Fruit fly (Drosophila melanogaster): ENCODE results near the gene CG6244.
A peak's percentile ranks its signal among the peaks of the same experiment; 100 is the strongest.

Gene CG6244

dm6 chr3L:15771565-15771964 lies 36.6 kb upstream of the CG6244 start (continued):
- peak; percentile 3 for TF ChIP-seq CG18262 (tag; optimal IDR thresholded peaks at IDR 0.05)
- peak; percentile 28 for TF ChIP-seq CG2678 (tag; optimal IDR thresholded peaks at IDR 0.05)

DNA sequence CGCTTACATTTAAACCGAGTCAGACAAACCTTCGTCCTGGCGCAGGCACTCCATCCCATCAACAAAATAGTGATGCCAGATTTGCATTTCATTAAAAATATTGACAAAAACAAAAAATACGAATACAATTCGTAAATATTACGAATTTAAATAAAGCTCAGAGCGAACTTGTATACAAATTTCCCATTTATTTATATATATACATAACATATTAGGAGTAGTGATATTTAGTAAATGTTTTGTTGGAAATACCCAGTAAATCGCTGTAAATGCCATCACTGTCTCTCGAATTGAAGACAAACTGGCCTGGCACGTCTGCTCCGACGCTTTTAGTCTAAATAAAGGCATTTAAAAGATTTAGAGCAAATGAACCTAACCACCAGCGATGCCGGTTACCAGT lies 35.9 kb upstream of the CG6244 start:
- peak; percentile 21 for TF ChIP-seq Sry-β (GFP tag; optimal IDR thresholded peaks at IDR 0.05)
- no peak for TF ChIP-seq otp (GFP tag; IDR thresholded peaks at IDR 0.05)
- peak in 1 of 2 experiments; percentile 31 for TF ChIP-seq eve (GFP tag; optimal IDR thresholded peaks at IDR 0.05)
- no peak for TF ChIP-seq Drgx (GFP tag; IDR thresholded peaks at IDR 0.05)
- peak; percentile 12 for TF ChIP-seq Hmr (GFP tag; optimal IDR thresholded peaks at IDR 0.05)
- TF ChIP-seq cwo (GFP tag; optimal IDR thresholded peaks at IDR 0.05) = peak; percentile 10
- peak; percentile 22 for TF ChIP-seq gem (tag; optimal IDR thresholded peaks at IDR 0.05)
- TF ChIP-seq CG2120 (GFP tag; optimal IDR thresholded peaks at IDR 0.05) = peak; percentile 29
- TF ChIP-seq row (GFP tag; IDR thresholded peaks at IDR 0.05) = peak; percentile 44; the same call in 2 of the 3 replicates
- peak; percentile 57 for TF ChIP-seq CG18599 (GFP tag; optimal IDR thresholded peaks at IDR 0.05)
- no peak for TF ChIP-seq Ssrp (tag; optimal IDR thresholded peaks at IDR 0.05)
- TF ChIP-seq ranshi (GFP tag; IDR thresholded peaks at IDR 0.05) = 0 out of 2 replicates have a peak, but pooled peaks have one; percentile 31
- TF ChIP-seq lab (GFP tag; optimal IDR thresholded peaks at IDR 0.05) = peak; percentile 37
- peak; percentile 37 for TF ChIP-seq CG2678 (tag; optimal IDR thresholded peaks at IDR 0.05)
- TF ChIP-seq CG10366 (GFP tag; IDR thresholded peaks at IDR 0.05) = no peak
- TF ChIP-seq CG11504 (tag; optimal IDR thresholded peaks at IDR 0.05) = peak; percentile 2
- no peak for TF ChIP-seq az2 (GFP tag; optimal IDR thresholded peaks at IDR 0.05)
- no peak for TF ChIP-seq GATAe (GFP tag; conservative IDR thresholded peaks at IDR 0.05)

- TF ChIP-seq mam (GFP tag; optimal IDR thresholded peaks at IDR 0.05) (no peak), Sox100B (GFP tag; optimal IDR thresholded peaks at IDR 0.05) (peak; percentile 54), chn (GFP tag; optimal IDR thresholded peaks at IDR 0.05) (no peak), CG3065 (GFP tag; optimal IDR thresholded peaks at IDR 0.05) (no peak), Xrp1 (GFP tag; IDR thresholded peaks at IDR 0.05) (peak; percentile 40; the same call in 1 of the 2 replicates), grau (tag; optimal IDR thresholded peaks at IDR 0.05) (peak; percentile 39), CG7357 (GFP tag; IDR thresholded peaks at IDR 0.05) (0 out of 3 replicates have a peak, but pooled peaks have one; percentile 13), trem (tag; optimal IDR thresholded peaks at IDR 0.05) (peak; percentile 12), HHEX (GFP tag; optimal IDR thresholded peaks at IDR 0.05) (no peak), Dek (tag; optimal IDR thresholded peaks at IDR 0.05) (no peak), phol (tag; optimal IDR thresholded peaks at IDR 0.05) (peak; percentile 60), CHES-1-like (GFP tag; optimal IDR thresholded peaks at IDR 0.05) (no peak), gem (tag; optimal IDR thresholded peaks at IDR 0.05) (peak; percentile 52), CG17361 (GFP tag; IDR thresholded peaks at IDR 0.05) (peak; percentile 65; the same call in 2 of the 3 replicates), pros (GFP tag; optimal IDR thresholded peaks at IDR 0.05) (no peak), pum (GFP tag; optimal IDR thresholded peaks at IDR 0.05) (no peak), CG18619 (GFP tag; optimal IDR thresholded peaks at IDR 0.05) (no peak), zen (tag; optimal IDR thresholded peaks at IDR 0.05) (peak; percentile 4), jumu (GFP tag; optimal IDR thresholded peaks at IDR 0.05) (no peak), CG2199 (GFP tag; IDR thresholded peaks at IDR 0.05) (no peak), CG7556 (GFP tag; optimal IDR thresholded peaks at IDR 0.05) (peak; percentile 36), dm (GFP tag; optimal IDR thresholded peaks at IDR 0.05) (no peak), dmrt99B (tag; optimal IDR thresholded peaks at IDR 0.05) (peak; percentile 49), CG2712 (tag; optimal IDR thresholded peaks at IDR 0.05) (peak; percentile 46), CG4820 (GFP tag; optimal IDR thresholded peaks at IDR 0.05) (peak; percentile 5), tap (tag; optimal IDR thresholded peaks at IDR 0.05) (peak; percentile 17), HLH3B (GFP tag; IDR thresholded peaks at IDR 0.05) (no peak), CG1529 (GFP tag; optimal IDR thresholded peaks at IDR 0.05) (no peak), CG17829 (tag; optimal IDR thresholded peaks at IDR 0.05) (peak; percentile 19), lilli (GFP tag; optimal IDR thresholded peaks at IDR 0.05) (no peak), CG8388 (GFP tag; optimal IDR thresholded peaks at IDR 0.05) (peak; percentile 20)
Observed at dm6 chr3L:15775498-15775897, 32.6 kb upstream of the CG6244 start.

Measured in whole organism, embryonic.